Worm (Caenorhabditis elegans) whole organism, L1 larva: Measurements from ENCODE around the gene srh-187.

Experiments used
- egl-27 ChIP-seq, 2 experiments: fragments of 150-350 bp in 1 of 2; sonication (generic microtip); optimal IDR thresholded peaks; 3 replicates each; lab custom pipeline; 2017 to 2018; ENCODE audit warnings: missing biosample characterization in 2 of 2, missing genetic modification characterization in 2 of 2, missing genetic modification reagents in 2 of 2
- elt-2 ChIP-seq: sonication (generic microtip); optimal IDR thresholded peaks from 2 replicates; lab custom pipeline; 2016; ENCODE audit warnings: missing genetic modification characterization, mild to moderate bottlenecking, inconsistent platforms, missing compliant biosample characterization, missing genetic modification reagents
- lin-13 ChIP-seq: fragments of 150-350 bp; optimal IDR thresholded peaks from 2 replicates; lab custom pipeline; 2014; ENCODE audit warnings: missing biosample characterization, missing genetic modification reagents, missing genetic modification characterization
- lsy-2 ChIP-seq, 2 experiments: fragments of 150-350 bp; optimal IDR thresholded peaks; 2 replicates each; lab custom pipeline; 2014; ENCODE audit warnings: missing biosample characterization in 2 of 2, missing genetic modification characterization in 2 of 2
- nhr-237 ChIP-seq: fragments of 150-350 bp; optimal IDR thresholded peaks from 2 replicates; lab custom pipeline; 2014; ENCODE audit warnings: missing biosample characterization, missing genetic modification characterization
- nhr-47 ChIP-seq: sonication (generic microtip); optimal IDR thresholded peaks from 2 replicates; lab custom pipeline; 2016; ENCODE audit warnings: mild to moderate bottlenecking, missing genetic modification characterization, moderate library complexity, missing compliant biosample characterization
- nhr-85 ChIP-seq: sonication (generic microtip); peaks from one replicate; lab custom pipeline; 2016; ENCODE audit warnings: missing genetic modification characterization, inconsistent platforms, missing compliant biosample characterization
- pqm-1 ChIP-seq: sonication (generic microtip); optimal IDR thresholded peaks from 3 replicates; lab custom pipeline; 2017; ENCODE audit warnings: missing biosample characterization, missing genetic modification characterization
- skn-1 ChIP-seq: fragments of 150-350 bp; optimal IDR thresholded peaks from 2 replicates; lab custom pipeline; 2014; ENCODE audit warnings: missing biosample characterization, missing genetic modification characterization

- TF ChIP-seq elt-2 (tag; lab: Kevin White, UChicago) (no peak), skn-1 (tag; lab: Kevin White, UChicago) (no peak), nhr-237 (tag; lab: Kevin White, UChicago) (no peak), lin-13 (GFP tag; lab: Kevin White, UChicago) (no peak), nhr-85 (tag; lab: Kevin White, UChicago) (no peak), lsy-2 (tag; optimal IDR thresholded peaks at IDR 0.05; lab: Kevin White, UChicago) (no peak), pqm-1 (no peak), nhr-47 (tag; lab: Kevin White, UChicago) (no peak), egl-27 (tag; optimal IDR thresholded peaks at IDR 0.05; lab: Kevin White, UChicago) (no peak)
These were observed at the start of gene srh-187 for ce11 chrV:7339831-7340230.
